Worm (Caenorhabditis elegans) whole organism, late embryonic: ENCODE measurements around the gene H23N18.6.

Experiments used
- ama-1 ChIP-seq: fragments of 150-350 bp; optimal IDR thresholded peaks from 2 replicates; lab custom pipeline; 2014
- hlh-15 ChIP-seq: sonication (generic microtip); optimal IDR thresholded peaks from 2 replicates; lab custom pipeline; 2016; ENCODE audit warnings: missing genetic modification characterization, missing compliant biosample characterization
- pat-9 ChIP-seq: fragments of 200-800 bp; sonication (Bioruptor generic); optimal IDR thresholded peaks from 2 replicates; lab custom pipeline; 2018; ENCODE audit warnings: mild to moderate bottlenecking, missing genetic modification characterization, moderate library complexity, missing compliant biosample characterization

ce11 chrV:4890781-4891180, 24.1 kb downstream of the H23N18.6 start:
- TF ChIP-seq ama-1 (lab: Kevin White, UChicago) = no peak
- no peak for TF ChIP-seq hlh-15 (tag; lab: Kevin White, UChicago)
- TF ChIP-seq pat-9 (tag; lab: Kevin White, UChicago) = no peak
